Worm (Caenorhabditis elegans): ENCODE results near the gene nhr-269.
"Not testable (repeated sequence)": the region's sequence is repeated elsewhere in the genome, so short reads cannot be mapped to it uniquely, and the experiment has no call there.

Gene nhr-269

ce11 chrV:15341404-15341803 lies 28.2 kb downstream of the nhr-269 start, which contains the start of gene clec-229:
TSS of gene clec-229 (minus strand) at chrV:15341504.
- no peak for TF ChIP-seq med-1 (GFP tag; optimal IDR thresholded peaks at IDR 0.05; ENCODE audit: insufficient read depth)
- no peak for TF ChIP-seq ztf-29 (GFP tag; IDR thresholded peaks at IDR 0.05)

ce11 chrV:15339363-15339762 lies 30.2 kb downstream of the nhr-269 start, which contains the start of gene clec-228:
TSS of gene clec-228 (minus strand) at chrV:15339463.
- no peak for TF ChIP-seq tab-1 (GFP tag; IDR thresholded peaks at IDR 0.05)
- no peak for TF ChIP-seq klf-2 (GFP tag; conservative IDR thresholded peaks at IDR 0.05)
- TF ChIP-seq flt-1 (GFP tag; IDR thresholded peaks at IDR 0.05): no peak
- no peak for TF ChIP-seq ztf-29 (GFP tag; IDR thresholded peaks at IDR 0.05)
- no peak for TF ChIP-seq med-1 (GFP tag; optimal IDR thresholded peaks at IDR 0.05; ENCODE audit: insufficient read depth)

ce11 chrV:15337405-15337804 lies 32.2 kb downstream of the nhr-269 start, which contains the start of gene wrt-7:
TSS of gene wrt-7 (minus strand) at chrV:15337505.
- TF ChIP-seq ztf-29 (GFP tag; IDR thresholded peaks at IDR 0.05) (no peak), flt-1 (GFP tag; IDR thresholded peaks at IDR 0.05) (no peak)

- TF ChIP-seq cog-1 (tag; optimal IDR thresholded peaks at IDR 0.05) (no peak), ztf-23 (GFP tag; IDR thresholded peaks at IDR 0.05) (no peak), tab-1 (GFP tag; IDR thresholded peaks at IDR 0.05) (no peak), ztf-29 (GFP tag; IDR thresholded peaks at IDR 0.05) (no peak), klf-2 (GFP tag; conservative IDR thresholded peaks at IDR 0.05) (no peak), med-1 (GFP tag; optimal IDR thresholded peaks at IDR 0.05; ENCODE audit: insufficient read depth) (no peak), T22C8.4 (GFP tag; IDR thresholded peaks at IDR 0.05) (no peak), flt-1 (GFP tag; IDR thresholded peaks at IDR 0.05) (no peak), ref-1 (GFP tag; conservative IDR thresholded peaks at IDR 0.05) (no peak)
Measured at ce11 chrV:15332851-15333250, 36.8 kb downstream of the nhr-269 start, which contains the start of gene srw-113. TSS of gene srw-113 (plus strand) at chrV:15333151.

- TF ChIP-seq cog-1 (tag; optimal IDR thresholded peaks at IDR 0.05) (no peak), ztf-29 (GFP tag; IDR thresholded peaks at IDR 0.05) (no peak), tab-1 (GFP tag; IDR thresholded peaks at IDR 0.05) (no peak), klf-2 (GFP tag; conservative IDR thresholded peaks at IDR 0.05) (no peak), flt-1 (GFP tag; IDR thresholded peaks at IDR 0.05) (no peak), med-1 (GFP tag; optimal IDR thresholded peaks at IDR 0.05; ENCODE audit: insufficient read depth) (no peak), ref-1 (GFP tag; conservative IDR thresholded peaks at IDR 0.05) (no peak), ztf-23 (GFP tag; IDR thresholded peaks at IDR 0.05) (no peak), T22C8.4 (GFP tag; IDR thresholded peaks at IDR 0.05) (no peak)
Measured at ce11 chrV:15330314-15330713, 39.3 kb downstream of the nhr-269 start, which contains the start of gene srh-295. TSS of gene srh-295 (plus strand) at chrV:15330614.

ce11 chrV:15327745-15328447 lies 41.7 kb downstream of the nhr-269 start, which contains the start of gene ZK1037.6:
TSS of gene ZK1037.6 (minus strand) at chrV:15327795.
- TF ChIP-seq ztf-29 (GFP tag; IDR thresholded peaks at IDR 0.05) (no peak), cog-1 (tag; optimal IDR thresholded peaks at IDR 0.05) (no peak), ref-1 (GFP tag; conservative IDR thresholded peaks at IDR 0.05) (no peak), klf-2 (GFP tag; conservative IDR thresholded peaks at IDR 0.05) (no peak), T22C8.4 (GFP tag; IDR thresholded peaks at IDR 0.05) (no peak), tab-1 (GFP tag; IDR thresholded peaks at IDR 0.05) (no peak), flt-1 (GFP tag; IDR thresholded peaks at IDR 0.05) (no peak), ztf-23 (GFP tag; IDR thresholded peaks at IDR 0.05) (no peak), med-1 (GFP tag; optimal IDR thresholded peaks at IDR 0.05; ENCODE audit: insufficient read depth) (no peak)

ce11 chrV:15323417-15323816 lies 46.2 kb downstream of the nhr-269 start:
- TF ChIP-seq klf-2 (GFP tag; conservative IDR thresholded peaks at IDR 0.05) (no peak), flt-1 (GFP tag; IDR thresholded peaks at IDR 0.05) (no peak), ref-1 (GFP tag; conservative IDR thresholded peaks at IDR 0.05) (no peak), tab-1 (GFP tag; IDR thresholded peaks at IDR 0.05) (no peak), med-1 (GFP tag; optimal IDR thresholded peaks at IDR 0.05; ENCODE audit: insufficient read depth) (no peak), ztf-29 (GFP tag; IDR thresholded peaks at IDR 0.05) (no peak), ztf-23 (GFP tag; IDR thresholded peaks at IDR 0.05) (no peak), cog-1 (tag; optimal IDR thresholded peaks at IDR 0.05) (no peak), T22C8.4 (GFP tag; IDR thresholded peaks at IDR 0.05) (no peak)

- TF ChIP-seq tab-1 (GFP tag; IDR thresholded peaks at IDR 0.05); flt-1 (GFP tag; IDR thresholded peaks at IDR 0.05); med-1 (GFP tag; optimal IDR thresholded peaks at IDR 0.05; ENCODE audit: insufficient read depth): not testable (repeated sequence)
Measured at ce11 chrV:15322653-15323052, 47.0 kb downstream of the nhr-269 start, which contains the start of gene nhr-247. TSS of gene nhr-247 (plus strand) at chrV:15322982.

ce11 chrV:15320756-15321332 lies 48.8 kb downstream of the nhr-269 start:
- peak; percentile 84 for TF ChIP-seq flt-1 (GFP tag; IDR thresholded peaks at IDR 0.05)

- no peak for TF ChIP-seq tab-1 (GFP tag; IDR thresholded peaks at IDR 0.05)
- TF ChIP-seq flt-1 (GFP tag; IDR thresholded peaks at IDR 0.05): no peak
- TF ChIP-seq ztf-29 (GFP tag; IDR thresholded peaks at IDR 0.05): no peak
- TF ChIP-seq med-1 (GFP tag; optimal IDR thresholded peaks at IDR 0.05; ENCODE audit: insufficient read depth): no peak
- no peak for TF ChIP-seq klf-2 (GFP tag; conservative IDR thresholded peaks at IDR 0.05)
- no peak for TF ChIP-seq ztf-23 (GFP tag; IDR thresholded peaks at IDR 0.05)
- no peak for TF ChIP-seq ref-1 (GFP tag; conservative IDR thresholded peaks at IDR 0.05)
- TF ChIP-seq cog-1 (tag; optimal IDR thresholded peaks at IDR 0.05): no peak
- no peak for TF ChIP-seq T22C8.4 (GFP tag; IDR thresholded peaks at IDR 0.05)
Measured at ce11 chrV:15318638-15319037, 51.0 kb downstream of the nhr-269 start, which contains the start of gene nhr-291. TSS of gene nhr-291 (plus strand) at chrV:15318961.
